Fruit fly (Drosophila melanogaster) whole organism, embryonic: ENCODE data around the gene IleRS-m.

Source experiments
- Asciz ChIP-seq: fragments of 200-800 bp; sonication (Bioruptor generic); optimal IDR thresholded peaks from 2 replicates; lab custom pipeline; 2017; ENCODE audit warnings: missing biosample characterization, mild to moderate bottlenecking, missing genetic modification characterization, missing genetic modification reagents
- CG10209 ChIP-seq: fragments of 200-800 bp; sonication (Bioruptor generic); optimal IDR thresholded peaks from 3 replicates; lab custom pipeline; 2017; ENCODE audit warnings: missing biosample characterization, mild to moderate bottlenecking, missing genetic modification characterization, missing genetic modification reagents
- CG10959 ChIP-seq: fragments of 200-800 bp; sonication (Bioruptor generic); IDR thresholded peaks from 2 replicates; pipeline ENCODE4 v1.3.6; 2022; ENCODE audit warnings: missing biosample characterization, missing genetic modification characterization
- CG11247 ChIP-seq: fragments of 200-800 bp; sonication (Bioruptor generic); IDR thresholded peaks from 2 replicates; pipeline ENCODE4 v1.3.6; 2022; ENCODE audit warnings: missing biosample characterization, missing genetic modification characterization
- CG11560 ChIP-seq: fragments of 200-800 bp; sonication (Bioruptor generic); IDR thresholded peaks from 3 replicates; pipeline ENCODE4 v1.3.6; 2022; ENCODE audit warnings: missing biosample characterization, missing genetic modification characterization
- CG11723 ChIP-seq: fragments of 200-800 bp; sonication (Bioruptor generic); optimal IDR thresholded peaks from 2 replicates; lab custom pipeline; 2017; ENCODE audit warnings: missing biosample characterization, mild to moderate bottlenecking, missing genetic modification characterization
- CG12659 ChIP-seq: fragments of 200-800 bp; sonication (Bioruptor generic); optimal IDR thresholded peaks from 3 replicates; lab custom pipeline; 2017; ENCODE audit warnings: mild to moderate bottlenecking, missing biosample characterization, missing genetic modification reagents, missing genetic modification characterization
- CG14014 ChIP-seq: fragments of 200-800 bp; sonication (Bioruptor generic); IDR thresholded peaks from 2 replicates; pipeline ENCODE4 v1.3.6; 2022; ENCODE audit warnings: missing biosample characterization, missing genetic modification characterization
- CG14441 ChIP-seq: fragments of 200-800 bp; sonication (Bioruptor generic); IDR thresholded peaks from 2 replicates; pipeline ENCODE4 v1.3.6; 2022; ENCODE audit warnings: missing biosample characterization, missing genetic modification characterization
- CG14965 ChIP-seq: fragments of 200-800 bp; sonication (Bioruptor generic); optimal IDR thresholded peaks from 2 replicates; lab custom pipeline; 2016; ENCODE audit warnings: missing biosample characterization, missing genetic modification characterization, borderline replicate concordance
- CG15514 ChIP-seq: fragments of 200-800 bp; sonication (Bioruptor generic); optimal IDR thresholded peaks from 3 replicates; lab custom pipeline; 2017; ENCODE audit warnings: missing biosample characterization, missing genetic modification characterization, mild to moderate bottlenecking, moderate library complexity, missing genetic modification reagents
- CG15696 ChIP-seq: fragments of 200-800 bp; sonication (Bioruptor generic); optimal IDR thresholded peaks from 2 replicates; lab custom pipeline; 2019; ENCODE audit warnings: missing biosample characterization, mild to moderate bottlenecking, missing genetic modification characterization, moderate library complexity
- CG18011 ChIP-seq: fragments of 200-800 bp; sonication (Bioruptor generic); optimal IDR thresholded peaks from 2 replicates; lab custom pipeline; 2017; ENCODE audit warnings: missing biosample characterization, missing genetic modification characterization, mild to moderate bottlenecking, moderate library complexity, missing genotype
- CG2116 ChIP-seq: fragments of 200-800 bp; sonication (Bioruptor generic); optimal IDR thresholded peaks from 3 replicates; lab custom pipeline; 2018; ENCODE audit warnings: missing biosample characterization, mild to moderate bottlenecking, missing genetic modification characterization
- CG2202 ChIP-seq: fragments of 200-800 bp; sonication (Bioruptor generic); optimal IDR thresholded peaks from 2 replicates; lab custom pipeline; 2018; ENCODE audit warnings: missing biosample characterization, mild to moderate bottlenecking, missing genetic modification characterization
- CG30431 ChIP-seq: fragments of 200-800 bp; sonication (Bioruptor generic); optimal IDR thresholded peaks from 2 replicates; lab custom pipeline; 2017; ENCODE audit warnings: missing biosample characterization, missing genetic modification characterization
- CG7271 ChIP-seq: fragments of 200-800 bp; sonication (Bioruptor generic); optimal IDR thresholded peaks from 2 replicates; lab custom pipeline; 2018; ENCODE audit warnings: missing biosample characterization, mild to moderate bottlenecking, missing genetic modification characterization, moderate library complexity
- CG8359 ChIP-seq: fragments of 200-800 bp; sonication (Bioruptor generic); optimal IDR thresholded peaks from 2 replicates; lab custom pipeline; 2017; ENCODE audit warnings: missing biosample characterization, mild to moderate bottlenecking, missing genetic modification characterization, borderline replicate concordance
- CG9215 ChIP-seq: fragments of 200-800 bp; sonication (Bioruptor generic); IDR thresholded peaks from 2 replicates; pipeline ENCODE4 v1.3.6; 2022; ENCODE audit warnings: missing biosample characterization, missing genetic modification characterization
- Deaf1 ChIP-seq: fragments of 200-800 bp; optimal IDR thresholded peaks from 3 replicates; lab custom pipeline; 2019; ENCODE audit warnings: missing biosample characterization, mild to moderate bottlenecking, missing genetic modification characterization, moderate library complexity
- Dp ChIP-seq: fragments of 200-800 bp; sonication (Bioruptor generic); optimal IDR thresholded peaks from 2 replicates; lab custom pipeline; 2018; ENCODE audit warnings: missing biosample characterization, mild to moderate bottlenecking, missing genetic modification characterization, moderate library complexity
- ERR ChIP-seq: fragments of 200-800 bp; sonication (Bioruptor generic); optimal IDR thresholded peaks from 2 replicates; lab custom pipeline; 2016; ENCODE audit warnings: missing biosample characterization, missing genetic modification characterization
- Elba2 ChIP-seq: fragments of 200-800 bp; sonication (Bioruptor generic); optimal IDR thresholded peaks from 3 replicates; lab custom pipeline; 2016; ENCODE audit warnings: missing biosample characterization, missing genetic modification characterization
- Fer2 ChIP-seq: fragments of 200-800 bp; sonication (Bioruptor generic); optimal IDR thresholded peaks from 2 replicates; lab custom pipeline; 2018; ENCODE audit warnings: missing biosample characterization, mild to moderate bottlenecking, missing genetic modification characterization, moderate library complexity
- GATAe ChIP-seq: fragments of 200-800 bp; sonication (Bioruptor generic); conservative IDR thresholded peaks from 2 replicates; pipeline ENCODE4 v1.3.6; 2022; ENCODE audit warnings: missing biosample characterization, missing genetic modification characterization
- Lhr ChIP-seq: fragments of 200-800 bp; sonication (Bioruptor generic); optimal IDR thresholded peaks from 3 replicates; lab custom pipeline; 2017; ENCODE audit warnings: mild to moderate bottlenecking, missing biosample characterization, missing genetic modification reagents, missing genetic modification characterization
- MTF-1 ChIP-seq: fragments of 200-800 bp; sonication (Bioruptor generic); optimal IDR thresholded peaks from 2 replicates; lab custom pipeline; 2018; ENCODE audit warnings: missing biosample characterization, mild to moderate bottlenecking, missing genetic modification characterization, borderline replicate concordance
- Mrtf ChIP-seq: fragments of 200-800 bp; sonication (Bioruptor generic); IDR thresholded peaks from 3 replicates; pipeline ENCODE4 v1.3.6; 2022; ENCODE audit warnings: missing biosample characterization, missing genetic modification characterization
- Nf-YB ChIP-seq: fragments of 200-800 bp; sonication (Bioruptor generic); optimal IDR thresholded peaks from 3 replicates; lab custom pipeline; 2019; ENCODE audit warnings: missing biosample characterization, mild to moderate bottlenecking, missing genetic modification characterization, moderate library complexity
- Rx ChIP-seq: fragments of 200-800 bp; sonication (Bioruptor generic); IDR thresholded peaks from 2 replicates; pipeline ENCODE4 v1.3.6; 2022; ENCODE audit warnings: missing biosample characterization, missing genetic modification characterization
- br ChIP-seq: fragments of >200 bp; optimal IDR thresholded peaks from 2 replicates; lab custom pipeline; 2017
- cas ChIP-seq: fragments of 200-800 bp; sonication (Bioruptor generic); IDR thresholded peaks from 2 replicates; pipeline ENCODE4 v1.3.6; 2022; ENCODE audit warnings: missing biosample characterization, missing genetic modification characterization
- croc ChIP-seq: fragments of 200-800 bp; sonication (Bioruptor generic); conservative IDR thresholded peaks from 3 replicates; pipeline ENCODE4 v1.3.6; 2022; ENCODE audit warnings: missing biosample characterization, missing genetic modification characterization
- dan ChIP-seq: fragments of 200-800 bp; sonication (Bioruptor generic); IDR thresholded peaks from 2 replicates; pipeline ENCODE4 v1.3.6; 2022; ENCODE audit warnings: missing biosample characterization, missing genetic modification characterization
- dmrt11E ChIP-seq: fragments of 200-800 bp; sonication (Bioruptor generic); optimal IDR thresholded peaks from 3 replicates; lab custom pipeline; 2018; ENCODE audit warnings: missing biosample characterization, mild to moderate bottlenecking, missing genetic modification characterization, moderate library complexity
- dmrt99B ChIP-seq: fragments of 200-800 bp; sonication (Bioruptor generic); optimal IDR thresholded peaks from 2 replicates; lab custom pipeline; 2018; ENCODE audit warnings: missing biosample characterization, mild to moderate bottlenecking, missing genetic modification characterization, moderate library complexity
- ewg ChIP-seq: fragments of 200-800 bp; sonication (Bioruptor generic); optimal IDR thresholded peaks from 3 replicates; lab custom pipeline; 2017; ENCODE audit warnings: mild to moderate bottlenecking, missing biosample characterization, missing genetic modification reagents, missing genetic modification characterization
- fd102C ChIP-seq: fragments of 200-800 bp; sonication (Bioruptor generic); optimal IDR thresholded peaks from 2 replicates; lab custom pipeline; 2018; ENCODE audit warnings: missing biosample characterization, mild to moderate bottlenecking, missing genetic modification characterization, moderate library complexity
- ham ChIP-seq: fragments of 200-800 bp; sonication (Bioruptor generic); IDR thresholded peaks from 2 replicates; pipeline ENCODE4 v1.3.6; 2022; ENCODE audit warnings: missing biosample characterization, missing genetic modification characterization
- kay ChIP-seq: fragments of 200-800 bp; sonication (Bioruptor generic); optimal IDR thresholded peaks from 2 replicates; lab custom pipeline; 2016; ENCODE audit warnings: missing biosample characterization, missing genetic modification characterization
- klu ChIP-seq: fragments of 200-800 bp; sonication (Bioruptor generic); IDR thresholded peaks from 2 replicates; pipeline ENCODE4 v1.3.6; 2022; ENCODE audit warnings: missing biosample characterization, missing genetic modification characterization
- mirr ChIP-seq: fragments of 200-800 bp; sonication (Bioruptor generic); optimal IDR thresholded peaks from 3 replicates; lab custom pipeline; 2018; ENCODE audit warnings: missing biosample characterization, mild to moderate bottlenecking, missing genetic modification characterization
- nerfin-1 ChIP-seq: fragments of 200-800 bp; sonication (Bioruptor generic); optimal IDR thresholded peaks from 3 replicates; lab custom pipeline; 2019; ENCODE audit warnings: missing biosample characterization, mild to moderate bottlenecking, missing genetic modification characterization, moderate library complexity
- org-1 ChIP-seq: fragments of 200-800 bp; sonication (Bioruptor generic); optimal IDR thresholded peaks from 2 replicates; lab custom pipeline; 2017; ENCODE audit warnings: missing biosample characterization, missing genetic modification characterization
- pzg ChIP-seq: fragments of 200-800 bp; sonication (Bioruptor generic); optimal IDR thresholded peaks from 3 replicates; lab custom pipeline; 2018; ENCODE audit warnings: missing biosample characterization, mild to moderate bottlenecking, missing genetic modification characterization, moderate library complexity
- rib ChIP-seq: fragments of 200-800 bp; sonication (Bioruptor generic); IDR thresholded peaks from 2 replicates; pipeline ENCODE4 v1.3.6; 2022; ENCODE audit warnings: missing biosample characterization, missing genetic modification characterization
- row ChIP-seq: fragments of 200-800 bp; sonication (Bioruptor generic); IDR thresholded peaks from 3 replicates; pipeline ENCODE4 v1.3.6; 2022; ENCODE audit warnings: missing biosample characterization, missing genetic modification characterization
- slou ChIP-seq: fragments of 200-800 bp; sonication (Bioruptor generic); optimal IDR thresholded peaks from 3 replicates; lab custom pipeline; 2016; ENCODE audit warnings: missing biosample characterization, missing genetic modification characterization
- tio ChIP-seq: fragments of 200-800 bp; sonication (Bioruptor generic); optimal IDR thresholded peaks from 2 replicates; lab custom pipeline; 2017; ENCODE audit warnings: missing biosample characterization, missing genetic modification characterization, inconsistent platforms
- zen2 ChIP-seq: fragments of 200-800 bp; sonication (Bioruptor generic); IDR thresholded peaks from 3 replicates; pipeline ENCODE4 v1.3.6; 2022; ENCODE audit warnings: missing biosample characterization, missing genetic modification characterization; ENCODE audit not compliant: partially characterized antibody

The IleRS-m gene

DNA sequence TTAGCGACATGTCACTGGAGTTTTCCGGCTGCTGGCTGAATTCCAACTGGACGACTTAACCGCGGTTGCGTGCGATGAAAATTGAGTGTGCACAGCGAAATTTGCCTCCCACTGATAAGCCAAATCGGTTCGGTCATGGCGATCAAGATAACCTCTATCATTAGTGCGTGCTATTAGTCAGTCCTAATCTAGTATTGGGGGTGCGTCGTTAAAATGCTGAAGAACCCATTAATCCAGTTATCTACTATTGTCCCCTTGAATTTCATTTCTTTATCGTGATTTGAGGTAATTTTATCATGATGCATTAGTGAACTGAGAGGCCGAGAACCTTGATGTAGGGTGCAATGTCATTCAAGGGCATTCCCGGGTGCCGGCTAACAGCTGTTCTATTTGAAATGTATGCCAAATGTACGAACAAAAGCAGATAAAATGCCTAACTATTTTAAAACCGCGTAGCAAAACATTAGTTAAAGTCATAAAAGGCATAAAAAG lies 28.4 kb downstream of the IleRS-m start, which contains the start of gene Pgm1 (continued):
- TF ChIP-seq mirr (GFP tag; lab: Kevin White, UChicago) (peak; percentile 97), CG11723 (GFP tag; lab: Kevin White, UChicago) (peak; percentile 76), nerfin-1 (peak; percentile 76), kay (peak; percentile 76), CG15696 (peak; percentile 41), cas (GFP tag; lab: Robert Waterston, UW) (peak; percentile 49; the same call in 1 of the 2 replicates), Lhr (GFP tag; lab: Kevin White, UChicago) (no peak), CG30431 (GFP tag; lab: Kevin White, UChicago) (peak; percentile 60), dmrt11E (peak; percentile 69), CG7271 (no peak), croc (GFP tag; lab: Robert Waterston, UW) (peak; percentile 44), ewg (GFP tag; lab: Kevin White, UChicago) (peak; percentile 44), CG8359 (GFP tag; lab: Kevin White, UChicago) (peak; percentile 37), pzg (GFP tag; lab: Kevin White, UChicago) (peak; percentile 31), CG2202 (tag; lab: Kevin White, UChicago) (peak; percentile 54), CG10959 (GFP tag; lab: Robert Waterston, UW) (peak; percentile 69), CG11560 (tag; lab: Robert Waterston, UW) (peak; percentile 47; the same call in 1 of the 3 replicates), CG15514 (GFP tag; lab: Kevin White, UChicago) (peak; percentile 80), slou (GFP tag; lab: Kevin White, UChicago) (peak; percentile 48), Mrtf (peak; percentile 78; the same call in 2 of the 3 replicates), Rx (GFP tag; lab: Robert Waterston, UW) (peak; percentile 72), row (GFP tag; lab: Robert Waterston, UW) (peak; percentile 99), klu (0 out of 2 replicates have a peak, but pooled peaks have one; percentile 28), CG2116 (GFP tag; lab: Kevin White, UChicago) (no peak), fd102C (peak; percentile 38), MTF-1 (GFP tag; lab: Kevin White, UChicago) (no peak), Deaf1 (no peak), CG9215 (GFP tag; lab: Robert Waterston, UW) (peak; percentile 64; the same call in 1 of the 2 replicates), Elba2 (GFP tag; lab: Kevin White, UChicago) (peak; percentile 25), CG11247 (GFP tag; lab: Robert Waterston, UW) (peak; percentile 47), ham (GFP tag; lab: Robert Waterston, UW) (no peak), CG14965 (peak; percentile 59), GATAe (peak; percentile 89), CG18011 (GFP tag; lab: Kevin White, UChicago) (peak; percentile 45), rib (GFP tag; lab: Robert Waterston, UW) (peak; percentile 72; the same call in 1 of the 2 replicates), tio (GFP tag; lab: Kevin White, UChicago) (peak; percentile 53), CG12659 (peak; percentile 87), CG10209 (GFP tag; lab: Kevin White, UChicago) (peak; percentile 78), dan (GFP tag; lab: Robert Waterston, UW) (0 out of 2 replicates have a peak, but pooled peaks have one; percentile 46), Fer2 (tag; lab: Kevin White, UChicago) (peak; percentile 64), ERR (GFP tag; lab: Kevin White, UChicago) (peak; percentile 100), Nf-YB (peak; percentile 65), Dp (GFP tag; lab: Kevin White, UChicago) (no peak), zen2 (GFP tag; lab: Robert Waterston, UW) (no peak), Asciz (no peak), CG14014 (GFP tag; lab: Robert Waterston, UW) (peak; percentile 76), dmrt99B (no peak), br (lab: Kevin White, UChicago) (no peak), org-1 (GFP tag; lab: Kevin White, UChicago) (peak; percentile 81), CG14441 (GFP tag; lab: Robert Waterston, UW) (peak; percentile 78)
